Fruit fly (Drosophila melanogaster): Measurements from ENCODE around the gene CG9522.

The CG9522 gene

dm6 chrX:14810433-14810832, 38.2 kb downstream of the CG9522 start:
- TF ChIP-seq tj (GFP tag; optimal IDR thresholded peaks at IDR 0.05) (no peak), Crg-1 (GFP tag; optimal IDR thresholded peaks at IDR 0.05) (no peak), CG7101 (tag; optimal IDR thresholded peaks at IDR 0.05) (peak; percentile 33), cnc (optimal IDR thresholded peaks at IDR 0.05) (no peak), CG33017 (tag; optimal IDR thresholded peaks at IDR 0.05) (peak; percentile 38), kay (GFP tag; ENCODE audit: borderline replicate concordance) (no peak), bab1 (GFP tag; optimal IDR thresholded peaks at IDR 0.05) (no peak), CG14711 (tag; optimal IDR thresholded peaks at IDR 0.05) (peak; percentile 50)

dm6 chrX:14805646-14806045, 43.0 kb downstream of the CG9522 start:
- TF ChIP-seq toe (GFP tag; optimal IDR thresholded peaks at IDR 0.05) (peak; percentile 15), Clk (GFP tag; optimal IDR thresholded peaks at IDR 0.05) (no peak), CG7045 (GFP tag; optimal IDR thresholded peaks at IDR 0.05) (peak; percentile 47), CG11617 (GFP tag; optimal IDR thresholded peaks at IDR 0.05) (peak; percentile 52), Hr96 (GFP tag; optimal IDR thresholded peaks at IDR 0.05) (peak; percentile 0), ovo (GFP tag; optimal IDR thresholded peaks at IDR 0.05) (peak; percentile 90), CG12768 (GFP tag; optimal IDR thresholded peaks at IDR 0.05) (peak; percentile 18), pad (GFP tag; optimal IDR thresholded peaks at IDR 0.05) (peak; percentile 48), Mnt (GFP tag; optimal IDR thresholded peaks at IDR 0.05) (peak; percentile 27), CG7101 (tag; optimal IDR thresholded peaks at IDR 0.05) (peak; percentile 72), CG33017 (tag; optimal IDR thresholded peaks at IDR 0.05) (no peak), CG1620 (GFP tag; optimal IDR thresholded peaks at IDR 0.05) (peak; percentile 60), CG14711 (tag; optimal IDR thresholded peaks at IDR 0.05) (peak; percentile 19), tj (GFP tag; optimal IDR thresholded peaks at IDR 0.05) (no peak), cnc (optimal IDR thresholded peaks at IDR 0.05) (no peak), bab1 (GFP tag; optimal IDR thresholded peaks at IDR 0.05) (no peak), cic (GFP tag; optimal IDR thresholded peaks at IDR 0.05) (peak; percentile 60), Crg-1 (GFP tag; optimal IDR thresholded peaks at IDR 0.05) (peak; percentile 83), CG5204 (GFP tag; optimal IDR thresholded peaks at IDR 0.05) (no peak), kay (GFP tag; ENCODE audit: borderline replicate concordance) (no peak)

- TF ChIP-seq bab1 (GFP tag; optimal IDR thresholded peaks at IDR 0.05) (no peak), CG14711 (tag; optimal IDR thresholded peaks at IDR 0.05) (no peak)
These were observed 45.9 kb downstream of the CG9522 start for dm6 chrX:14802611-14803110.
